Worm (Caenorhabditis elegans) whole organism, L1 larva: ENCODE data around the gene Y22D7AL.11.

Experiments
- dsc-1 ChIP-seq: sonication (generic microtip); optimal IDR thresholded peaks from 2 replicates; lab custom pipeline; 2016; ENCODE audit warnings: mild to moderate bottlenecking, missing genetic modification characterization, missing compliant biosample characterization
- mdl-1 ChIP-seq, 2 experiments: fragments of 150-350 bp; optimal IDR thresholded peaks; 2 replicates each; lab custom pipeline; 2014 to 2017; ENCODE audit warnings: missing biosample characterization in 2 of 2, missing genetic modification characterization in 2 of 2, inconsistent platforms in 1 of 2
- nhr-90 ChIP-seq: sonication (generic microtip); optimal IDR thresholded peaks from 2 replicates; lab custom pipeline; 2016; ENCODE audit warnings: mild to moderate bottlenecking, missing genetic modification characterization, missing compliant biosample characterization; ENCODE audit not compliant: poor library complexity
- rnt-1 ChIP-seq: sonication (generic microtip); optimal IDR thresholded peaks from 2 replicates; lab custom pipeline; 2016; ENCODE audit warnings: mild to moderate bottlenecking, missing genetic modification characterization, moderate library complexity, missing compliant biosample characterization
- unc-62 ChIP-seq: fragments of 150-350 bp; optimal IDR thresholded peaks from 2 replicates; lab custom pipeline; 2014; ENCODE audit warnings: missing biosample characterization, missing genetic modification reagents, missing genetic modification characterization

DNA sequence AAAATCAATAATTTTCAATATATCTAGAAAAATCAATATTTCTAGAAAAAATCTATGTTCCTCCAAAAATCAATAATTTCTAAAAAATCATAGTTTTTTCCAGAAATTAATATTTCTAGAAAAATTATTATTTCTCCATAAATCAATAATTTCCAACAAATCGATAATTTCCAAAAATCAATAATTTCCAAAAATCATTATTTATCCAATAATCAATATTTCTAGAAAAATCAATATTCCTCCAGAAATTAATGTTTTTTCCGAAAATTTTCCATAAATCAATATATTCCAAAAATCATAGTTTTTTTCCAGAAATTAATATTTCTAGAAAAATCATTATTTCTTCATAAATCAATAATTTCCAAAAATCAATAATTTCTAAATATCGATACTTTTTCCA lies 28.9 kb upstream of the Y22D7AL.11 start:
- TF ChIP-seq rnt-1 (no peak), mdl-1 (tag; optimal IDR thresholded peaks at IDR 0.05; lab: Kevin White, UChicago) (no peak), nhr-90 (no peak), unc-62 (GFP tag; lab: Kevin White, UChicago) (no peak), dsc-1 (tag; lab: Kevin White, UChicago) (no peak)
